Worm (Caenorhabditis elegans) whole organism, L4/young adult: ENCODE data around the gene gei-6.

Source experiments
- W03F9.2 ChIP-seq: fragments of 150-350 bp; optimal IDR thresholded peaks from 2 replicates; lab custom pipeline; 2014; ENCODE audit warnings: missing biosample characterization, missing genetic modification characterization
- dao-5 ChIP-seq: sonication (generic microtip); optimal IDR thresholded peaks from 2 replicates; lab custom pipeline; 2016; ENCODE audit warnings: missing genotype, missing genetic modification characterization, moderate library complexity, missing compliant biosample characterization
- him-1 ChIP-seq: sonication (generic microtip); optimal IDR thresholded peaks from 2 replicates; lab custom pipeline; 2016; ENCODE audit warnings: missing genotype, missing genetic modification reagents, missing genetic modification characterization, missing compliant biosample characterization

DNA sequence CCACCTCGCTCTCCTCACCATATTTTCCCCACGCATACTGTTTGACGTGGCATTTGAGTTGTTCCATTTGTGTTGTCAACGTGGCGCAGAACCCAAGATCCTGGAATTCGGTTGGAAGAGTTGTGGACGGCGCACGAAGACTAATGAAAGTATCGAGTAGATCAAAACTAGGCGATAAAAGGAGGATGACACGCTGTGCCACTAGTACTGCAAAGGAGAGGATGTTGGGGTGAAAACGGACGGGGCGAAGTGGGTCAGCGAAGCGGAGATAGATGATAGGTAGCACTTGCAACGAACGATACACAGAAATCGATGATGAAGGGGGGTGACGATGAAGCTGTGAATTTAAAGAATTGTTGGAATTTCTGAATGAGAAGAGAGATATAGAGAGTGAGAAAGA, 16.3 kb upstream of the gei-6 start, which contains the start of gene C05C8.7:
- TF ChIP-seq W03F9.2 (tag; lab: Kevin White, UChicago), result no peak
- no peak for TF ChIP-seq him-1 (tag; lab: Kevin White, UChicago)
- no peak for TF ChIP-seq dao-5 (tag; lab: Kevin White, UChicago)
